Fruit fly (Drosophila melanogaster) whole organism, prepupa: ENCODE data around the gene SdhD.

ENCODE experiments used
- CG10631 ChIP-seq: fragments of 200-800 bp; sonication (Bioruptor generic); optimal IDR thresholded peaks from 2 replicates; lab custom pipeline; 2016; ENCODE audit warnings: missing biosample characterization, missing genetic modification characterization
- CG6163 ChIP-seq: fragments of 200-800 bp; sonication (Bioruptor generic); IDR thresholded peaks from 3 replicates; pipeline ENCODE4 v1.3.6; 2022; ENCODE audit warnings: missing biosample characterization, missing genetic modification characterization
- Smox ChIP-seq: fragments of 200-800 bp; sonication (Bioruptor generic); optimal IDR thresholded peaks from 3 replicates; lab custom pipeline; 2016; ENCODE audit warnings: missing biosample characterization, missing genetic modification characterization
- esn ChIP-seq: fragments of 200-800 bp; sonication (Bioruptor generic); optimal IDR thresholded peaks from 2 replicates; lab custom pipeline; 2016; ENCODE audit warnings: missing biosample characterization, mild to moderate bottlenecking, missing genetic modification characterization, moderate library complexity
- pdm3 ChIP-seq: fragments of 200-800 bp; sonication (Bioruptor generic); optimal IDR thresholded peaks from 3 replicates; lab custom pipeline; 2016; ENCODE audit warnings: missing biosample characterization, missing genetic modification characterization
- svp ChIP-seq: fragments of 200-800 bp; sonication (Bioruptor generic); peaks from one replicate; lab custom pipeline; 2016; ENCODE audit warnings: missing biosample characterization, missing genetic modification characterization

- TF ChIP-seq Smox (GFP tag; lab: Kevin White, UChicago): peak; percentile 87
- peak; percentile 90 for TF ChIP-seq CG6163
- TF ChIP-seq svp (GFP tag; lab: Kevin White, UChicago): peak; percentile 91
- TF ChIP-seq esn (GFP tag; lab: Kevin White, UChicago): peak; percentile 92
- TF ChIP-seq CG10631 (GFP tag; lab: Kevin White, UChicago): peak; percentile 93
- TF ChIP-seq pdm3 (GFP tag; lab: Kevin White, UChicago): peak; percentile 79
Observed at dm6 chr3R:23722680-23723372, 37.6 kb downstream of the SdhD start, which contains the start of gene CG10365.
